Worm (Caenorhabditis elegans) whole organism, early embryonic: Measurements from ENCODE around the gene Y39A1A.10.

Experiments used
- tbx-11 ChIP-seq: fragments of 200-800 bp; sonication (Bioruptor generic); IDR thresholded peaks from 2 replicates; pipeline ENCODE4 v1.3.6; 2022; ENCODE audit warnings: missing genetic modification characterization, missing compliant biosample characterization
- tra-4 ChIP-seq: sonication (generic microtip); optimal IDR thresholded peaks from 2 replicates; lab custom pipeline; 2017; ENCODE audit warnings: missing genetic modification characterization, missing compliant biosample characterization

DNA sequence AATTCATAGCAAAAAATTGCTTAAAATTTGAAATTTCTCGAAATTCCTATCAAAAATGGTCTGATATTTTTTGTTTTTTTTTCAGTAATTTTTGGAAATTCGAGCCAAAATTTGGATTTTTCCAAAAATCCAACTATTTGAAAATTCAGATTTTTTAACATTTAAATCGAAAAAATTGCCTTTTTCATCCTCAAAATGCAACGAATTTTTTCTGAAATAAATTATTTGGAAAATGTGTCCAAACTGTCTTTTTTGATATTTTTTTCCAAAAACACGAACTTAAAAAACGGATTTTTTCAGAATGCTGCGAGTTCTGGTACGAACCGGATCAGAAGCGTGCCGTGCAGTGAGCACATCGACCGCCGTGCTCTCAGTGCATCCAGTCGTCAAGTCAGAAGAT is 17.4 kb upstream of the Y39A1A.10 start, which contains the start of gene mrpl-22:
- no peak for TF ChIP-seq tra-4 (tag; lab: Kevin White, UChicago)
- TF ChIP-seq tbx-11 (GFP tag; lab: Robert Waterston, UW): no peak
